Fruit fly (Drosophila melanogaster) whole organism, adult: ENCODE results near the gene pav.
A peak's percentile ranks its signal among the peaks of the same experiment; 100 is the strongest.

ENCODE experiments used
- CG12768 ChIP-seq: fragments of 200-800 bp; sonication (Bioruptor generic); optimal IDR thresholded peaks from 2 replicates; lab custom pipeline; 2017; ENCODE audit warnings: missing biosample characterization, missing genetic modification characterization, mild to moderate bottlenecking, moderate library complexity, missing genetic modification reagents
- CG14711 ChIP-seq: fragments of 200-800 bp; sonication (Bioruptor generic); optimal IDR thresholded peaks from 2 replicates; lab custom pipeline; 2018; ENCODE audit warnings: missing biosample characterization, mild to moderate bottlenecking, missing genetic modification characterization, moderate library complexity
- CG1620 ChIP-seq: fragments of 200-800 bp; sonication (Bioruptor generic); optimal IDR thresholded peaks from 2 replicates; lab custom pipeline; 2016; ENCODE audit warnings: missing biosample characterization, missing genetic modification characterization
- CG33017 ChIP-seq: fragments of 200-800 bp; sonication (Bioruptor generic); optimal IDR thresholded peaks from 2 replicates; lab custom pipeline; 2018; ENCODE audit warnings: missing biosample characterization, mild to moderate bottlenecking, missing genetic modification characterization, moderate library complexity
- CG5204 ChIP-seq: fragments of 200-800 bp; sonication (Bioruptor generic); optimal IDR thresholded peaks from 2 replicates; lab custom pipeline; 2016; ENCODE audit warnings: missing biosample characterization, missing genetic modification characterization
- CG7045 ChIP-seq: fragments of 200-800 bp; sonication (Bioruptor generic); optimal IDR thresholded peaks from 2 replicates; lab custom pipeline; 2017; ENCODE audit warnings: missing biosample characterization, mild to moderate bottlenecking, missing genetic modification characterization
- CG7101 ChIP-seq: fragments of 200-800 bp; sonication (Bioruptor generic); optimal IDR thresholded peaks from 2 replicates; lab custom pipeline; 2018; ENCODE audit warnings: missing biosample characterization, mild to moderate bottlenecking, missing genetic modification characterization, moderate library complexity
- Clk ChIP-seq: fragments of 200-800 bp; sonication (Bioruptor generic); optimal IDR thresholded peaks from 2 replicates; lab custom pipeline; 2017; ENCODE audit warnings: missing biosample characterization, missing genetic modification characterization
- Crg-1 ChIP-seq: fragments of 200-800 bp; sonication (Bioruptor generic); optimal IDR thresholded peaks from 2 replicates; lab custom pipeline; 2016; ENCODE audit warnings: missing biosample characterization, missing genetic modification characterization
- Hr96 ChIP-seq: fragments of 200-800 bp; sonication (Bioruptor generic); optimal IDR thresholded peaks from 2 replicates; lab custom pipeline; 2016; ENCODE audit warnings: missing biosample characterization, missing genetic modification characterization
- Mnt ChIP-seq: fragments of 200-800 bp; sonication (Bioruptor generic); optimal IDR thresholded peaks from 2 replicates; lab custom pipeline; 2016; ENCODE audit warnings: missing biosample characterization, mild to moderate bottlenecking, missing genetic modification characterization
- bab1 ChIP-seq: fragments of 200-800 bp; sonication (Bioruptor generic); optimal IDR thresholded peaks from 3 replicates; lab custom pipeline; 2019; ENCODE audit warnings: missing biosample characterization, mild to moderate bottlenecking, missing genetic modification characterization, moderate library complexity
- cic ChIP-seq: fragments of 200-800 bp; sonication (Bioruptor generic); optimal IDR thresholded peaks from 2 replicates; lab custom pipeline; 2017; ENCODE audit warnings: missing biosample characterization, mild to moderate bottlenecking, missing genetic modification characterization, moderate library complexity
- cnc ChIP-seq, 2 experiments: fragments of >200 bp; optimal IDR thresholded peaks; 2 replicates each; lab custom pipeline; 2017
- kay ChIP-seq: fragments of 200-800 bp; sonication (Bioruptor generic); peaks from one replicate; lab custom pipeline; 2016; ENCODE audit warnings: missing biosample characterization, missing genetic modification characterization, borderline replicate concordance
- ovo ChIP-seq: fragments of 200-800 bp; sonication (Bioruptor generic); optimal IDR thresholded peaks from 2 replicates; lab custom pipeline; 2016; ENCODE audit warnings: missing biosample characterization, missing genetic modification characterization
- pad ChIP-seq: fragments of 200-800 bp; sonication (Bioruptor generic); optimal IDR thresholded peaks from 3 replicates; lab custom pipeline; 2017; ENCODE audit warnings: missing biosample characterization, missing genetic modification characterization, mild to moderate bottlenecking, moderate library complexity, missing genetic modification reagents
- tj ChIP-seq: fragments of 200-800 bp; sonication (Bioruptor generic); optimal IDR thresholded peaks from 3 replicates; lab custom pipeline; 2017; ENCODE audit warnings: missing biosample characterization, mild to moderate bottlenecking, missing genetic modification characterization, moderate library complexity
- toe ChIP-seq: fragments of 200-800 bp; sonication (Bioruptor generic); optimal IDR thresholded peaks from 2 replicates; lab custom pipeline; 2016; ENCODE audit warnings: missing biosample characterization, missing genetic modification characterization

The pav gene

DNA sequence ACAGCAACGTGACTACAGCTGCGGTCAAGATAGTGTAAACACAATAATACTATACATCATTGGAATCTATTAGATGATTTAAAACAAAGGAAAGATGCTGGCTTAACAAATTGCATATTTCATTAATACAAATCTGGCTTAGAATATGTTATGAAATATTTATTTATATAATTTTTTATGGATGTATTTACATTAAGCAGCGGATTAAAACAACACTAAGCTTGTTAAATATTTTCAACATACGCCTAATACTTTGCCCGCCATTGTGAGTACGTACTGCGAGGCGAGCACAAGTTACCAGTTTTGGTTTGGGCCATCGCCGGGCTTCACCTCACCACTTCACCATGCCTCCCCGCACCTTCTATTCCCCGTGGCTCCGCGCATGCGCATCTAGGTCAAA is 27.4 kb downstream of the pav start:
- TF ChIP-seq CG14711 (tag; lab: Kevin White, UChicago) (no peak), Crg-1 (GFP tag; lab: Kevin White, UChicago) (no peak), toe (GFP tag; lab: Kevin White, UChicago) (no peak), CG1620 (GFP tag; lab: Kevin White, UChicago) (no peak), CG12768 (GFP tag; lab: Kevin White, UChicago) (no peak), CG7101 (tag; lab: Kevin White, UChicago) (no peak), cic (GFP tag; lab: Kevin White, UChicago) (no peak), Mnt (no peak), Clk (GFP tag; lab: Kevin White, UChicago) (no peak), ovo (GFP tag; lab: Kevin White, UChicago) (no peak), pad (GFP tag; lab: Kevin White, UChicago) (no peak), kay (no peak), cnc (optimal IDR thresholded peaks at IDR 0.05; lab: Kevin White, UChicago) (no peak), bab1 (GFP tag; lab: Kevin White, UChicago) (no peak), CG5204 (GFP tag; lab: Kevin White, UChicago) (no peak), tj (no peak), CG33017 (tag; lab: Kevin White, UChicago) (no peak)

DNA sequence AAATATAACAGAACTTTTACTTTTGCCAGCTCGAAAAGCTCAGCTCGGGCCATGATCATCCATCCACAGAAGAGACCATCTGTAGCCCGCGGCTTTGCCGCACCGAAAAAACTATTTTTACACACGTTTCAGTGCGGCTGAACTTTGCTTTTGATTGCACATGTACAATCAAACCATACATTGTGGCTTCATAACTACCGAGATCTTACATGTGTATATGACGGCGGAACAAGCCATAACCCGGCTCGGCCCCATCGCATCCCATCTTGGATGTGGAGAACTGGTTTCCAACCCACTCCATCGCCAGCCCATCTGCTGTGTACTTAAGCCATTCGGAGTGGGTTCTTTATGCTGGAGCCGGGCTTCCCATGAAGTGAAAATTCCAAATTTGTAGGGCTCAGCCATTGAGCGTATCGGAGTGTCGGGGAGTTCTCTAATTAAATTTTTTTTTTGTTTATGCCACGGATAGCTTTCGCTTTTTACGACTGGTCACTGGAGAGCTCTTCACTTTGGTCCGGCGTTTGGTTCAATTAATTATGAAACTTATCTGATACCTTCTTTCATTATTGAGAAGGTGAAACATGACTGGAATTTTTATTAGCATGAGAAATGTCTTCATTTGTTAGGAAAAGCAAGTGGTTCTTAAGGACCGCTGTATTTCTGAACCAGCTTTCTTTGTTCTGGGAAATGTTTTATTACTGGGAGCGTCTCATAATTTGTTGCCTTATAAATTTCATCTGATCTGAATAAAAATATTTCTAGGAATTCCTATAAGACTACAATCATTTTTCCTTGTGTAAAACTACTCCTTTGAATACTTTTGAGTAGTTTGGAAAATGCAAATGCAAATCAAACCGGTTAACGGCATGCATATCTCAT is 28.7 kb downstream of the pav start:
- no peak for TF ChIP-seq Crg-1 (GFP tag; lab: Kevin White, UChicago)
- TF ChIP-seq CG12768 (GFP tag; lab: Kevin White, UChicago), result no peak
- no peak for TF ChIP-seq CG14711 (tag; lab: Kevin White, UChicago)
- no peak for TF ChIP-seq toe (GFP tag; lab: Kevin White, UChicago)
- TF ChIP-seq bab1 (GFP tag; lab: Kevin White, UChicago), result no peak

DNA sequence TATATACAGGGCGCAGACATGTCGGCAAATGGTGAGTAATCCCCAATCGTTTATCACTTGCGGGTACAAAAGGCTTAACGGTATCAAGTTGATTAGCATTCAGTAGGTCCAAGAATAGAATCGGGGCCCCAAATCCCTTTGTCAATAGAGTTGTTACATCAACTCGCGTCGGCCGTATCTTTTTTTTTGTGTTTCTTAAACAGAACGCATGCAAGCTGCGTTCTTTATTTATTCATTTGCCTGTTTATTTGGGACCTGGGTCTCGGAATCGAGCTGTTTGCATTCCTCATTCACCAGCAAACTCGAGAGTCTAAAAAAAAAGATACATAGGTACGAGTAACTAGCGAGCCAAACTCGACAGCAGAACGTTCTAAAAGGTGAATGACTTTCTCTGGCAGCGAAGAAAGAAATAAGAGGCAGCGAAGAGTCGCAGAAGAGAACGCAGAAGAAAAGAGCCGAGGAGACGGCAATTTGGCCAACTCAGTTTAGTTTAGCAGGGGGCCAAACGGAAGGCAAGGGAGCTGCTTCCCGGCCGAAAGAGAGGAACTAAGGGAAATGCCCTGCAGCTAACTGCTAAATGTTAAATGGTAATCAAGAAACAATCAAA is 29.7 kb downstream of the pav start:
- TF ChIP-seq CG14711 (tag; lab: Kevin White, UChicago) (no peak), cic (GFP tag; lab: Kevin White, UChicago) (no peak), kay (no peak), toe (GFP tag; lab: Kevin White, UChicago) (no peak), CG7101 (tag; lab: Kevin White, UChicago) (no peak), pad (GFP tag; lab: Kevin White, UChicago) (no peak), Clk (GFP tag; lab: Kevin White, UChicago) (no peak), CG5204 (GFP tag; lab: Kevin White, UChicago) (no peak), Crg-1 (GFP tag; lab: Kevin White, UChicago) (no peak), cnc (optimal IDR thresholded peaks at IDR 0.05; lab: Kevin White, UChicago) (no peak), Hr96 (GFP tag; lab: Kevin White, UChicago) (no peak), CG7045 (GFP tag; lab: Kevin White, UChicago) (no peak), bab1 (GFP tag; lab: Kevin White, UChicago) (no peak), CG33017 (tag; lab: Kevin White, UChicago) (no peak), tj (no peak), Mnt (no peak)

DNA sequence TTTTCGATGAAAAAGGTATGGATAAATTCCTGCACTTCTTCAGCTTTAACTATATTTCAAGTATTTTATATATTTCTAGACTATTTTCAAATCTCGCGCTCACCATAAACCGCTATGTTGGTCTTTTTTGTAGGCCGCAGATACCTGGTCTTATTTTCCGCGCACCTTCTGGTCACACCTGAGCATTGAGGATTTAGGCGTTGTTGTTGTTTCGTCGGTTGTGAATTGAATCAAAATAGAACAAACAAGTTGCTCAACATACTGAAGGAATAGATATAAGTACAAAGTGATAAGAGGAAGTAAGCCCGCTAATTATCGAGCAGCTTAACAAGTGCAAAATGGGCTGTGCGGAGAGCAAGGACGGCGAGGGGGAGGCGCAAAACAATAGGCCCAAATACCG is 35.3 kb downstream of the pav start, which contains the start of gene Ctl1:
Gene Ctl1 (plus strand): TSS at position 167 of the 400 bp plus-strand sequence.
- TF ChIP-seq bab1 (GFP tag; lab: Kevin White, UChicago), result peak; percentile 23
- TF ChIP-seq Clk (GFP tag; lab: Kevin White, UChicago), result no peak
- no peak for TF ChIP-seq Crg-1 (GFP tag; lab: Kevin White, UChicago)
- TF ChIP-seq CG14711 (tag; lab: Kevin White, UChicago), result no peak
- no peak for TF ChIP-seq CG12768 (GFP tag; lab: Kevin White, UChicago)

DNA sequence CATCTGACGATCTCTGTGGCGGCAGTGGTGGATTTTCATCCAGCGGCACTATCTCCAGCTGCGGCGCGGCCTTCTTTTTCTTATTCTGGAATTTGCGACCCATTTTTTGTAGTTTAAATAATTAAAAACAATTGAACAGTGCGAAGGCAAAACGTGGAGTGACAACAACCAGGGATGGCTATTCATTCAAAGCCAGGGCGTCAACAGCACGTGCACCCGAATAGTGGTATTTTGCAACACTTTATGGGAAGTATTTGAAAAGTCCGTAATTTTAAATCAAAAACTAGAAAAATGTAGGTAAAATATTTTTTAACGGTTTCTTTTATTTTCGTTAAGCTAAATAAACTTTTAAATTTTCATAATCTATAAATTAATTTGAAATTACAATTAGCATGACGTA is 40.1 kb downstream of the pav start, which contains the start of gene CG11583:
Gene CG11583 (minus strand): TSS at position 191 of the 400 bp plus-strand sequence.
- no peak for TF ChIP-seq CG5204 (GFP tag; lab: Kevin White, UChicago)
- peak; percentile 7 for TF ChIP-seq CG33017 (tag; lab: Kevin White, UChicago)
- peak; percentile 63 for TF ChIP-seq toe (GFP tag; lab: Kevin White, UChicago)
- no peak for TF ChIP-seq kay
- peak; percentile 53 for TF ChIP-seq CG14711 (tag; lab: Kevin White, UChicago)
- peak; percentile 76 for TF ChIP-seq CG1620 (GFP tag; lab: Kevin White, UChicago)
- TF ChIP-seq Hr96 (GFP tag; lab: Kevin White, UChicago), result no peak
- peak; percentile 19 for TF ChIP-seq CG7045 (GFP tag; lab: Kevin White, UChicago)
- peak; percentile 57 for TF ChIP-seq pad (GFP tag; lab: Kevin White, UChicago)
- peak; percentile 52 for TF ChIP-seq CG12768 (GFP tag; lab: Kevin White, UChicago)
- TF ChIP-seq Mnt, result peak; percentile 100
- peak; percentile 64 for TF ChIP-seq Crg-1 (GFP tag; lab: Kevin White, UChicago)
- no peak for TF ChIP-seq tj
- peak; percentile 72 for TF ChIP-seq CG7101 (tag; lab: Kevin White, UChicago)
- peak; percentile 21 for TF ChIP-seq bab1 (GFP tag; lab: Kevin White, UChicago)
- peak; percentile 26 for TF ChIP-seq ovo (GFP tag; lab: Kevin White, UChicago)
- peak; percentile 24 for TF ChIP-seq cic (GFP tag; lab: Kevin White, UChicago)
- no peak for TF ChIP-seq cnc (optimal IDR thresholded peaks at IDR 0.05; lab: Kevin White, UChicago)
